Fruit fly (Drosophila melanogaster) whole organism, embryonic: ENCODE measurements around the gene retinin.

Experiments used
- Awh ChIP-seq: fragments of 200-800 bp; sonication (Bioruptor generic); IDR thresholded peaks from 2 replicates; pipeline ENCODE4, ENCODE4 v1.3.6; 2022; ENCODE audit warnings: missing biosample characterization, missing genetic modification characterization
- CG11560 ChIP-seq: fragments of 200-800 bp; sonication (Bioruptor generic); IDR thresholded peaks from 3 replicates; pipeline ENCODE4 v1.3.6; 2022; ENCODE audit warnings: missing biosample characterization, missing genetic modification characterization
- CG12942 ChIP-seq: fragments of 200-800 bp; sonication (Bioruptor generic); optimal IDR thresholded peaks from 3 replicates; lab custom pipeline; 2016; ENCODE audit warnings: missing biosample characterization, missing genetic modification characterization
- CG13296 ChIP-seq: fragments of 200-800 bp; sonication (Bioruptor generic); optimal IDR thresholded peaks from 3 replicates; lab custom pipeline; 2018; ENCODE audit warnings: missing biosample characterization, mild to moderate bottlenecking, missing genetic modification characterization
- CG14860 ChIP-seq: fragments of 200-800 bp; sonication (Bioruptor generic); IDR thresholded peaks from 3 replicates; pipeline ENCODE4 v1.3.6; 2022; ENCODE audit warnings: missing biosample characterization, missing genetic modification characterization; ENCODE audit not compliant: partially characterized antibody
- CG15601 ChIP-seq: fragments of 200-800 bp; sonication (Bioruptor generic); optimal IDR thresholded peaks from 3 replicates; lab custom pipeline; 2019; ENCODE audit warnings: missing biosample characterization, mild to moderate bottlenecking, missing genetic modification characterization, moderate library complexity
- CG17328 ChIP-seq: fragments of 200-800 bp; sonication (Bioruptor generic); IDR thresholded peaks from 2 replicates; pipeline ENCODE4 v1.3.6; 2022; ENCODE audit warnings: missing biosample characterization, missing genetic modification characterization
- CG1792 ChIP-seq: fragments of 200-800 bp; sonication (Bioruptor generic); optimal IDR thresholded peaks from 2 replicates; lab custom pipeline; 2016; ENCODE audit warnings: missing biosample characterization, missing genetic modification characterization
- CG34422 ChIP-seq: fragments of 200-800 bp; sonication (Bioruptor generic); IDR thresholded peaks from 3 replicates; pipeline ENCODE4 v1.3.6; 2022; ENCODE audit warnings: missing biosample characterization, missing genetic modification characterization
- CG3847 ChIP-seq: fragments of 200-800 bp; sonication (Bioruptor generic); IDR thresholded peaks from 2 replicates; pipeline ENCODE4 v1.3.6; 2022; ENCODE audit warnings: missing biosample characterization, missing genetic modification characterization
- CG4404 ChIP-seq: fragments of 200-800 bp; sonication (Bioruptor generic); IDR thresholded peaks from 2 replicates; pipeline ENCODE4 v1.3.6; 2022; ENCODE audit warnings: missing biosample characterization, missing genetic modification characterization
- CG5180 ChIP-seq: fragments of 200-800 bp; sonication (Bioruptor generic); optimal IDR thresholded peaks from 3 replicates; lab custom pipeline; 2017; ENCODE audit warnings: missing biosample characterization, missing genetic modification characterization, mild to moderate bottlenecking, moderate library complexity, missing genetic modification reagents
- CG6175 ChIP-seq: fragments of 200-800 bp; sonication (Bioruptor generic); IDR thresholded peaks from 3 replicates; pipeline ENCODE4 v1.3.6; 2022; ENCODE audit warnings: missing biosample characterization, missing genetic modification characterization
- CG6683 ChIP-seq: fragments of 200-800 bp; sonication (Bioruptor generic); optimal IDR thresholded peaks from 2 replicates; lab custom pipeline; 2017; ENCODE audit warnings: missing biosample characterization, mild to moderate bottlenecking, missing genetic modification characterization, missing genetic modification reagents
- CG8290 ChIP-seq, 3 experiments: fragments of 200-800 bp; sonication (Bioruptor generic); optimal IDR thresholded peaks; 2 replicates each; lab custom pipeline; 2016 to 2019; ENCODE audit warnings: missing biosample characterization in 3 of 3, missing genetic modification characterization in 3 of 3, mild to moderate bottlenecking in 2 of 3, moderate library complexity in 1 of 3
- CG8765 ChIP-seq: fragments of 200-800 bp; sonication (Bioruptor generic); IDR thresholded peaks from 2 replicates; pipeline ENCODE4 v1.3.6; 2022; ENCODE audit warnings: missing biosample characterization, missing genetic modification characterization
- CG8924 ChIP-seq: fragments of 200-800 bp; optimal IDR thresholded peaks from 3 replicates; lab custom pipeline; 2019; ENCODE audit warnings: missing biosample characterization, mild to moderate bottlenecking, missing genetic modification characterization, moderate library complexity
- CG9215 ChIP-seq: fragments of 200-800 bp; sonication (Bioruptor generic); IDR thresholded peaks from 2 replicates; pipeline ENCODE4 v1.3.6; 2022; ENCODE audit warnings: missing biosample characterization, missing genetic modification characterization
- CG9932 ChIP-seq: fragments of 200-800 bp; sonication (Bioruptor generic); IDR thresholded peaks from 2 replicates; pipeline ENCODE4 v1.3.6; 2022; ENCODE audit warnings: missing biosample characterization, missing genetic modification characterization
- CkIIα-i1 ChIP-seq: fragments of 200-800 bp; sonication (Bioruptor generic); IDR thresholded peaks from 2 replicates; pipeline ENCODE4 v1.3.6; 2022; ENCODE audit warnings: missing biosample characterization, missing genetic modification characterization
- Deaf1 ChIP-seq: fragments of 200-800 bp; optimal IDR thresholded peaks from 3 replicates; lab custom pipeline; 2019; ENCODE audit warnings: missing biosample characterization, mild to moderate bottlenecking, missing genetic modification characterization, moderate library complexity
- Ets97D ChIP-seq: fragments of 200-800 bp; sonication (Bioruptor generic); optimal IDR thresholded peaks from 3 replicates; lab custom pipeline; 2016; ENCODE audit warnings: missing biosample characterization, missing genetic modification characterization
- Hsf ChIP-seq: fragments of 200-800 bp; sonication (Bioruptor generic); optimal IDR thresholded peaks from 3 replicates; lab custom pipeline; 2016; ENCODE audit warnings: missing biosample characterization, missing genetic modification characterization
- Mad ChIP-seq: fragments of 200-800 bp; sonication (Bioruptor generic); optimal IDR thresholded peaks from 2 replicates; lab custom pipeline; 2016; ENCODE audit warnings: missing biosample characterization, missing genetic modification characterization
- NC2β ChIP-seq: fragments of 200-800 bp; sonication (Bioruptor generic); optimal IDR thresholded peaks from 2 replicates; lab custom pipeline; 2016; ENCODE audit warnings: missing biosample characterization, missing genetic modification characterization
- Six4 ChIP-seq: fragments of 200-800 bp; sonication (Bioruptor generic); optimal IDR thresholded peaks from 2 replicates; lab custom pipeline; 2016; ENCODE audit warnings: missing biosample characterization, missing genetic modification characterization
- Sry-δ ChIP-seq: fragments of 200-800 bp; sonication (Bioruptor generic); optimal IDR thresholded peaks from 2 replicates; lab custom pipeline; 2016; ENCODE audit warnings: missing biosample characterization, missing genetic modification characterization
- bbx ChIP-seq: fragments of 200-800 bp; sonication (Bioruptor generic); IDR thresholded peaks from 2 replicates; pipeline ENCODE4 v1.3.6; 2022; ENCODE audit warnings: missing biosample characterization, missing genetic modification characterization; ENCODE audit not compliant: partially characterized antibody
- chn ChIP-seq: fragments of 200-800 bp; sonication (Bioruptor generic); optimal IDR thresholded peaks from 2 replicates; lab custom pipeline; 2016; ENCODE audit warnings: missing biosample characterization, missing genetic modification characterization
- ewg ChIP-seq: fragments of 200-800 bp; sonication (Bioruptor generic); optimal IDR thresholded peaks from 3 replicates; lab custom pipeline; 2017; ENCODE audit warnings: mild to moderate bottlenecking, missing biosample characterization, missing genetic modification reagents, missing genetic modification characterization
- exex ChIP-seq: fragments of 200-800 bp; sonication (Bioruptor generic); optimal IDR thresholded peaks from 4 replicates; lab custom pipeline; 2018; ENCODE audit warnings: missing biosample characterization, mild to moderate bottlenecking, missing genetic modification characterization, moderate library complexity
- fd102C ChIP-seq: fragments of 200-800 bp; sonication (Bioruptor generic); optimal IDR thresholded peaks from 2 replicates; lab custom pipeline; 2018; ENCODE audit warnings: missing biosample characterization, mild to moderate bottlenecking, missing genetic modification characterization, moderate library complexity
- gcm ChIP-seq: fragments of 200-800 bp; sonication (Bioruptor generic); optimal IDR thresholded peaks from 2 replicates; lab custom pipeline; 2019; ENCODE audit warnings: missing biosample characterization, mild to moderate bottlenecking, missing genetic modification characterization, moderate library complexity
- grau ChIP-seq: fragments of 200-800 bp; optimal IDR thresholded peaks from 3 replicates; lab custom pipeline; 2019; ENCODE audit warnings: missing biosample characterization, mild to moderate bottlenecking, missing genetic modification characterization, moderate library complexity
- gsb ChIP-seq: fragments of 200-800 bp; sonication (Bioruptor generic); IDR thresholded peaks from 2 replicates; pipeline ENCODE4 v1.3.6; 2022; ENCODE audit warnings: missing biosample characterization, missing genetic modification characterization
- h ChIP-seq: fragments of >200 bp; optimal IDR thresholded peaks from 2 replicates; lab custom pipeline; 2017
- her ChIP-seq: fragments of 200-800 bp; sonication (Bioruptor generic); optimal IDR thresholded peaks from 2 replicates; lab custom pipeline; 2016; ENCODE audit warnings: missing biosample characterization, missing genetic modification characterization
- hkb ChIP-seq, 2 experiments: fragments of 200-800 bp in 1 of 2; fragments of >200 bp in 1 of 2; sonication (Bioruptor generic) in 1 of 2; IDR thresholded peaks in 1 of 2; optimal IDR thresholded peaks in 1 of 2; 2 replicates each; pipeline versions ENCODE4 v1.3.6 to Lab custom; 2017 to 2022; ENCODE audit warnings: missing biosample characterization in 1 of 2, missing genetic modification characterization in 1 of 2
- maf-S ChIP-seq: fragments of 200-800 bp; sonication (Bioruptor generic); optimal IDR thresholded peaks from 2 replicates; lab custom pipeline; 2016; ENCODE audit warnings: missing biosample characterization, missing genetic modification characterization
- nom ChIP-seq: fragments of 200-800 bp; sonication (Bioruptor generic); optimal IDR thresholded peaks from 2 replicates; lab custom pipeline; 2017; ENCODE audit warnings: missing biosample characterization, missing genetic modification characterization, mild to moderate bottlenecking, moderate library complexity, missing genetic modification reagents
- org-1 ChIP-seq: fragments of 200-800 bp; sonication (Bioruptor generic); optimal IDR thresholded peaks from 2 replicates; lab custom pipeline; 2017; ENCODE audit warnings: missing biosample characterization, missing genetic modification characterization
- otp ChIP-seq: fragments of 200-800 bp; sonication (Bioruptor generic); IDR thresholded peaks from 3 replicates; pipeline ENCODE4, ENCODE4 v1.3.6; 2022; ENCODE audit warnings: missing biosample characterization, missing genetic modification characterization
- sc ChIP-seq, 3 experiments: fragments of >200 bp in 2 of 3; fragments of 200-800 bp in 1 of 3; sonication (Bioruptor generic) in 1 of 3; optimal IDR thresholded peaks; 2 replicates in 2 of 3; 3 replicates in 1 of 3; lab custom pipeline; 2017; ENCODE audit warnings: mild to moderate bottlenecking in 1 of 3, missing biosample characterization in 1 of 3, missing genetic modification characterization in 1 of 3, missing genetic modification reagents in 1 of 3
- schlank ChIP-seq: fragments of 200-800 bp; sonication (Bioruptor generic); optimal IDR thresholded peaks from 2 replicates; lab custom pipeline; 2018; ENCODE audit warnings: missing biosample characterization, mild to moderate bottlenecking, missing genetic modification characterization
- seq ChIP-seq: fragments of 200-800 bp; sonication (Bioruptor generic); IDR thresholded peaks from 2 replicates; pipeline ENCODE4 v1.3.6; 2022; ENCODE audit warnings: missing biosample characterization, missing genetic modification characterization
- shn ChIP-seq: fragments of 200-800 bp; sonication (Bioruptor generic); optimal IDR thresholded peaks from 3 replicates; lab custom pipeline; 2016; ENCODE audit warnings: missing biosample characterization, missing genetic modification characterization
- tio ChIP-seq: fragments of 200-800 bp; sonication (Bioruptor generic); optimal IDR thresholded peaks from 2 replicates; lab custom pipeline; 2017; ENCODE audit warnings: missing biosample characterization, missing genetic modification characterization, inconsistent platforms
- unc-4 ChIP-seq: fragments of 200-800 bp; sonication (Bioruptor generic); IDR thresholded peaks from 2 replicates; pipeline ENCODE4 v1.3.6; 2022; ENCODE audit warnings: missing biosample characterization, missing genetic modification characterization; ENCODE audit not compliant: partially characterized antibody
- unpg ChIP-seq: fragments of 200-800 bp; sonication (Bioruptor generic); optimal IDR thresholded peaks from 3 replicates; lab custom pipeline; 2018; ENCODE audit warnings: missing biosample characterization, mild to moderate bottlenecking, missing genetic modification characterization, moderate library complexity
- usp ChIP-seq: fragments of >200 bp; optimal IDR thresholded peaks from 2 replicates; lab custom pipeline; 2017; ENCODE audit warnings: missing biosample characterization, missing genetic modification characterization

retinin gene

DNA sequence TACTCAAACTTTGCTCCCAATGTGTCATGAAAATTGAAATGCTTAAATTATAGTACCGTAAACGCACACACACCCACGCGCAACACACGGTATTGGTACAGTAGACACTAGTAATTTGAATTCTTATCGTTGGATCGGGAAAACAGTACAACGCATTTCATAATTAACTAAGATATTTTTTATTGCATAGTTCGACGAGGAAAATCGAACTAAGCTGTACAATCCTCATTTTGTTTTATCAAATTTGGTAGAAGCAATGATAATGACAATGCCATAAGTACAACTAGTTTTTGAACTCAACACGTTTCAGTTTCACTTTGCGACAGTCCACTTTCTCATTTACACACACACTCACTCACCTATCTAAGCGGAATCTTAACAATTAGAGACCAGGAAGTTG, 49.0 kb downstream of the retinin start (continued):
- peak; percentile 71 for TF ChIP-seq CG8924
- TF ChIP-seq usp (GFP tag; lab: Kevin White, UChicago) = no peak
- peak; percentile 42 for TF ChIP-seq CG12942 (GFP tag; lab: Kevin White, UChicago)
- peak; percentile 36; the same call in 1 of the 3 replicates for TF ChIP-seq CG34422
- no peak for TF ChIP-seq Ets97D (GFP tag; lab: Kevin White, UChicago)
- TF ChIP-seq CG9932 (GFP tag; lab: Robert Waterston, UW) = peak; percentile 79
- no peak for TF ChIP-seq CG6175 (GFP tag; lab: Robert Waterston, UW)
- peak; percentile 99 for TF ChIP-seq grau (tag; lab: Kevin White, UChicago)
- no peak for TF ChIP-seq sc (optimal IDR thresholded peaks at IDR 0.05; lab: Kevin White, UChicago)
- TF ChIP-seq sc (GFP tag; optimal IDR thresholded peaks at IDR 0.05; lab: Kevin White, UChicago) = no peak
- peak; percentile 14 for TF ChIP-seq NC2β (GFP tag; lab: Kevin White, UChicago)
- TF ChIP-seq CG6683 (GFP tag; lab: Kevin White, UChicago) = peak; percentile 28
- TF ChIP-seq Sry-δ (GFP tag; lab: Kevin White, UChicago) = no peak
- no peak for TF ChIP-seq Deaf1 (tag; lab: Kevin White, UChicago)
- TF ChIP-seq hkb (optimal IDR thresholded peaks at IDR 0.05; lab: Kevin White, UChicago) = no peak
- TF ChIP-seq hkb (GFP tag; IDR thresholded peaks at IDR 0.05; lab: Robert Waterston, UW) = peak; percentile 41; the same call in 1 of the 2 replicates
- peak; percentile 38 for TF ChIP-seq chn (GFP tag; lab: Kevin White, UChicago)
- peak; percentile 57 for TF ChIP-seq seq (GFP tag; lab: Robert Waterston, UW)
- TF ChIP-seq gcm (GFP tag; lab: Kevin White, UChicago) = peak; percentile 59
- TF ChIP-seq CG4404 (GFP tag; lab: Robert Waterston, UW) = peak; percentile 22; the same call in 1 of the 2 replicates
- no peak for TF ChIP-seq CG14860 (GFP tag; lab: Robert Waterston, UW)
- peak; percentile 50; the same call in 1 of the 2 replicates for TF ChIP-seq CG3847 (GFP tag; lab: Robert Waterston, UW)
- no peak for TF ChIP-seq unc-4
- no peak for TF ChIP-seq CG8765 (GFP tag; lab: Robert Waterston, UW)
- TF ChIP-seq h (lab: Kevin White, UChicago) = no peak
- peak; percentile 48 for TF ChIP-seq CG15601
- TF ChIP-seq CG11560 (tag; lab: Robert Waterston, UW) = no peak
- TF ChIP-seq CG9215 = no peak; the same call in 1 of the 2 replicates
- TF ChIP-seq bbx (GFP tag; lab: Robert Waterston, UW) = no peak
- peak; percentile 43 for TF ChIP-seq CG1792 (GFP tag; lab: Kevin White, UChicago)
- TF ChIP-seq CG17328 (GFP tag; lab: Robert Waterston, UW) = no peak
- peak; percentile 50 for TF ChIP-seq org-1 (GFP tag; lab: Kevin White, UChicago)
- TF ChIP-seq Mad (GFP tag; lab: Kevin White, UChicago) = no peak
- TF ChIP-seq maf-S (GFP tag; lab: Kevin White, UChicago) = peak; percentile 46
- no peak for TF ChIP-seq CG8290 (GFP tag; optimal IDR thresholded peaks at IDR 0.05; lab: Kevin White, UChicago)
- peak in 1 of 2 experiments; percentile 73 for TF ChIP-seq CG8290 (tag; optimal IDR thresholded peaks at IDR 0.05; lab: Kevin White, UChicago)
- no peak for TF ChIP-seq fd102C (GFP tag; lab: Kevin White, UChicago)
- TF ChIP-seq exex (tag; lab: Kevin White, UChicago) = no peak
- TF ChIP-seq Awh = no peak
- TF ChIP-seq CkIIα-i1 (GFP tag; lab: Robert Waterston, UW) = no peak
- no peak for TF ChIP-seq otp
- peak; percentile 70 for TF ChIP-seq Hsf
- TF ChIP-seq nom (GFP tag; lab: Kevin White, UChicago) = no peak
- peak; percentile 61 for TF ChIP-seq schlank
- TF ChIP-seq shn = peak; percentile 42
- no peak for TF ChIP-seq tio (GFP tag; lab: Kevin White, UChicago)
- peak; percentile 76 for TF ChIP-seq CG13296 (GFP tag; lab: Kevin White, UChicago)
- peak; percentile 61 for TF ChIP-seq her (GFP tag; lab: Kevin White, UChicago)
- TF ChIP-seq CG5180 (GFP tag; lab: Kevin White, UChicago) = peak; percentile 30
- TF ChIP-seq unpg (GFP tag; lab: Kevin White, UChicago) = peak; percentile 74
- peak; percentile 52 for TF ChIP-seq gsb (GFP tag; lab: Robert Waterston, UW)
- TF ChIP-seq ewg (GFP tag; lab: Kevin White, UChicago) = peak; percentile 27
- peak; percentile 65 for TF ChIP-seq Six4 (GFP tag; lab: Kevin White, UChicago)
